Worm (Caenorhabditis elegans): ENCODE data around the gene F26F4.9.

DNA sequence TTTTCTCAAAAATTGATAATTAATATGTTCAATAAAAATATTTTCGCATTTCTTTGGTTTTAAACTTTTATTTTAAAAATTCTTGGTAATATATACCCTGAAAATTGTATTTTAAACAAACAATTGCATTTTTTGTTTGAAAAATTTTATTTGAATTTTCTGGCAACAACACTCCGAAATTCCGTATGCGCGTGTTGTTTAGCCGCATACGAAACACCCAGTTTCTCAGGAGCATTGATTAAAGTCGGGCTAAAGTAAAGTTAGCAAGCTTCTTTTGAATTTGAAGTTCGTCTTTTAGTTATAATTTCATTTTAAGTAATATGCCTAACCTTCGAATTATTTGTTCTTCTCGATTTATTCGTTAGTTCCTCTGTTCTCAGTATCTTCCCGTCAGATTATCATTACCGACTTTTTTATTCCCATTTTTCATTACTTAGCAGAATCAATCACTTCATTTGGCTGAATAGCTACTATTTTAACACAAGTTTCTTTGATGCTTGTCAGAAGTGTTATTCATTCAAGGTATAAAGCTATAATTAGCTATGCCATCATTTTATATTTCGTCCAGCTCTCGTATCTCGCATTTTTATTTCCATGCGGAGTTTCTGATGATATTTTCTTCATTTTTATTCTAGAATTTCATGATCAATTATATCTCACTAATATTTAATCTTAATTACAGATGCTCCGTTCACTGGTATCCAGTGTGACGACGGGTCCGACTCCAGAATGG is 22.7 kb upstream of the F26F4.9 start, which contains the start of gene mrps-18C:
- TF ChIP-seq ceh-6 (GFP tag; optimal IDR thresholded peaks at IDR 0.05) (no peak), madf-2 (tag; optimal IDR thresholded peaks at IDR 0.05) (no peak), pqm-1 (tag; optimal IDR thresholded peaks at IDR 0.05) (no peak)

Measured in whole organism, late embryonic.